Fruit fly (Drosophila melanogaster) whole organism, adult: ENCODE measurements around the gene Atf3.

Source experiments
- CG11617 ChIP-seq: fragments of 200-800 bp; sonication (Bioruptor generic); optimal IDR thresholded peaks from 2 replicates; lab custom pipeline; 2017; ENCODE audit warnings: mild to moderate bottlenecking, missing biosample characterization, missing genetic modification reagents, missing genetic modification characterization
- CG12768 ChIP-seq: fragments of 200-800 bp; sonication (Bioruptor generic); optimal IDR thresholded peaks from 2 replicates; lab custom pipeline; 2017; ENCODE audit warnings: missing biosample characterization, missing genetic modification characterization, mild to moderate bottlenecking, moderate library complexity, missing genetic modification reagents
- CG5204 ChIP-seq: fragments of 200-800 bp; sonication (Bioruptor generic); optimal IDR thresholded peaks from 2 replicates; lab custom pipeline; 2016; ENCODE audit warnings: missing biosample characterization, missing genetic modification characterization
- CG7045 ChIP-seq: fragments of 200-800 bp; sonication (Bioruptor generic); optimal IDR thresholded peaks from 2 replicates; lab custom pipeline; 2017; ENCODE audit warnings: missing biosample characterization, mild to moderate bottlenecking, missing genetic modification characterization
- CG7101 ChIP-seq: fragments of 200-800 bp; sonication (Bioruptor generic); optimal IDR thresholded peaks from 2 replicates; lab custom pipeline; 2018; ENCODE audit warnings: missing biosample characterization, mild to moderate bottlenecking, missing genetic modification characterization, moderate library complexity
- Clk ChIP-seq: fragments of 200-800 bp; sonication (Bioruptor generic); optimal IDR thresholded peaks from 2 replicates; lab custom pipeline; 2017; ENCODE audit warnings: missing biosample characterization, missing genetic modification characterization
- Mnt ChIP-seq: fragments of 200-800 bp; sonication (Bioruptor generic); optimal IDR thresholded peaks from 2 replicates; lab custom pipeline; 2016; ENCODE audit warnings: missing biosample characterization, mild to moderate bottlenecking, missing genetic modification characterization
- cnc ChIP-seq, 2 experiments: fragments of >200 bp; optimal IDR thresholded peaks; 2 replicates each; lab custom pipeline; 2017

DNA sequence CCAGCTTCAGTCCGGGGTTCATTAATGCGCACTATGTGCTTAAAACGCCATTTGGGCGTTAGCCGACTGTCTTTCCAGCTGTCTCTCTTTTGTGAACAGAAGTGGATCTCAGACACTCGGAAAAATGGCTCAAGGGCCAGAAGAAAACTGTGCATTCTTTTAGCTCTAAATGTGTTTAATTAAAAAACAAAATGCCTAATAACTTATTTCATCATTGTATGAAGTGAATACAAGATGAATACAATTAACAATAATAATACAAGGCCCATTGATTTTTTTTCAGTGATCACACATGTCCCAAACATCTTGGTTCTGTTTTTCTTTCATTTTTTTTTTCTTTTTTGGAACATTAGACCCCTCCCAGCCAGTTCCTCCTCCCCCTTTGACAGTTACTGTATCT lies 2.2 kb downstream of the Atf3 start:
- TF ChIP-seq Clk (no peak), CG7101 (tag; lab: Kevin White, UChicago) (no peak), CG11617 (GFP tag; lab: Kevin White, UChicago) (no peak), CG12768 (GFP tag; lab: Kevin White, UChicago) (no peak), CG7045 (GFP tag; lab: Kevin White, UChicago) (no peak), Mnt (GFP tag; lab: Kevin White, UChicago) (no peak), CG5204 (GFP tag; lab: Kevin White, UChicago) (no peak), cnc (optimal IDR thresholded peaks at IDR 0.05; lab: Kevin White, UChicago) (no peak)
